Fruit fly (Drosophila melanogaster) whole organism: ENCODE results near the gene Bcs1.

Experiments
- CG8478 ChIP-seq: fragments of >200 bp; optimal IDR thresholded peaks from 2 replicates; lab custom pipeline; 2018; ENCODE audit warnings: inconsistent platforms
- Dll ChIP-seq: fragments of >200 bp; optimal IDR thresholded peaks from 2 replicates; lab custom pipeline; 2017
- EcR ChIP-seq, 2 experiments: fragments of >200 bp; optimal IDR thresholded peaks; 2 replicates each; lab custom pipeline; 2017; ENCODE audit warnings: missing biosample characterization in 2 of 2, missing genetic modification characterization in 2 of 2, missing genetic modification reagents in 2 of 2
- pan ChIP-seq: fragments of >200 bp; optimal IDR thresholded peaks from 2 replicates; lab custom pipeline; 2017
- psq ChIP-seq: fragments of >200 bp; optimal IDR thresholded peaks from 2 replicates; lab custom pipeline; 2017
- usp ChIP-seq: fragments of >200 bp; optimal IDR thresholded peaks from 2 replicates; lab custom pipeline; 2017; ENCODE audit warnings: missing biosample characterization, missing genetic modification characterization, mixed read lengths

The Bcs1 gene

dm6 chr2L:10210631-10211557 is 11.6 kb upstream of the Bcs1 start, which contains the start of the genes CG5727 and ath:
TSS of gene CG5727 (minus strand) at chr2L:10210681.
TSS of gene ath (plus strand) at chr2L:10211143.
- TF ChIP-seq EcR (GFP tag; optimal IDR thresholded peaks at IDR 0.05; lab: Kevin White, UChicago): no peak
- TF ChIP-seq usp (GFP tag; lab: Kevin White, UChicago): no peak
- TF ChIP-seq CG8478: no peak
- no peak for TF ChIP-seq pan (lab: Kevin White, UChicago)
- no peak for TF ChIP-seq psq (lab: Kevin White, UChicago)
- TF ChIP-seq Dll: no peak

dm6 chr2L:10220010-10220409 is 2.4 kb upstream of the Bcs1 start:
- TF ChIP-seq Dll (no peak), usp (GFP tag; lab: Kevin White, UChicago) (no peak), CG8478 (no peak), pan (lab: Kevin White, UChicago) (no peak)

- no peak for TF ChIP-seq pan (lab: Kevin White, UChicago)
- TF ChIP-seq Dll: no peak
- no peak for TF ChIP-seq EcR (GFP tag; optimal IDR thresholded peaks at IDR 0.05; lab: Kevin White, UChicago)
These were observed 1.7 kb upstream of the Bcs1 start, which contains the start of the genes Npc1a and Prosalpha6 for dm6 chr2L:10220501-10221386. TSS of gene Npc1a (minus strand) at chr2L:10221216. TSS of gene Prosalpha6 (plus strand) at chr2L:10221351.

- TF ChIP-seq CG8478 (no peak), Dll (no peak)
These were observed 1.1 kb upstream of the Bcs1 start for dm6 chr2L:10221387-10221705.

dm6 chr2L:10226213-10226723 is 3.8 kb downstream of the Bcs1 start:
- TF ChIP-seq pan (lab: Kevin White, UChicago): no peak
- TF ChIP-seq CG8478: no peak
- no peak for TF ChIP-seq psq (lab: Kevin White, UChicago)
- TF ChIP-seq EcR (GFP tag; optimal IDR thresholded peaks at IDR 0.05; lab: Kevin White, UChicago): no peak
- TF ChIP-seq usp (GFP tag; lab: Kevin White, UChicago): no peak
- no peak for TF ChIP-seq Dll

dm6 chr2L:10226724-10227407 is 4.4 kb downstream of the Bcs1 start, which contains the start of gene CG5708:
TSS of gene CG5708 (minus strand) at chr2L:10226808.
- no peak for TF ChIP-seq Dll
- no peak for TF ChIP-seq usp (GFP tag; lab: Kevin White, UChicago)
- TF ChIP-seq CG8478: no peak
- TF ChIP-seq pan (lab: Kevin White, UChicago): no peak
- TF ChIP-seq psq (lab: Kevin White, UChicago): no peak
- no peak for TF ChIP-seq EcR (GFP tag; optimal IDR thresholded peaks at IDR 0.05; lab: Kevin White, UChicago)

dm6 chr2L:10230455-10230854 is 8.0 kb downstream of the Bcs1 start:
- TF ChIP-seq CG8478: no peak
- no peak for TF ChIP-seq pan (lab: Kevin White, UChicago)
- TF ChIP-seq EcR (GFP tag; optimal IDR thresholded peaks at IDR 0.05; lab: Kevin White, UChicago): no peak
- TF ChIP-seq Dll: no peak
- TF ChIP-seq psq (lab: Kevin White, UChicago): no peak
- no peak for TF ChIP-seq usp (GFP tag; lab: Kevin White, UChicago)

- TF ChIP-seq CG8478: no peak
- no peak for TF ChIP-seq pan (lab: Kevin White, UChicago)
- no peak for TF ChIP-seq psq (lab: Kevin White, UChicago)
- no peak for TF ChIP-seq Dll
- TF ChIP-seq EcR (GFP tag; optimal IDR thresholded peaks at IDR 0.05; lab: Kevin White, UChicago): no peak
- no peak for TF ChIP-seq usp (GFP tag; lab: Kevin White, UChicago)
These were observed 8.6 kb downstream of the Bcs1 start for dm6 chr2L:10231092-10231494.

dm6 chr2L:10231510-10231909 is 9.1 kb downstream of the Bcs1 start, which contains the start of gene ova:
TSS of gene ova (minus strand) at chr2L:10231692.
- no peak for TF ChIP-seq EcR (GFP tag; optimal IDR thresholded peaks at IDR 0.05; lab: Kevin White, UChicago)
- no peak for TF ChIP-seq Dll
- no peak for TF ChIP-seq CG8478
- TF ChIP-seq usp (GFP tag; lab: Kevin White, UChicago): no peak
- TF ChIP-seq pan (lab: Kevin White, UChicago): no peak
- no peak for TF ChIP-seq psq (lab: Kevin White, UChicago)

dm6 chr2L:10232152-10232816 is 9.8 kb downstream of the Bcs1 start, which contains the start of gene eEF1delta:
TSS of gene eEF1delta (plus strand) at chr2L:10232507.
- TF ChIP-seq CG8478: no peak
- no peak for TF ChIP-seq Dll
- TF ChIP-seq usp (GFP tag; lab: Kevin White, UChicago): no peak
- TF ChIP-seq psq (lab: Kevin White, UChicago): no peak

- TF ChIP-seq Dll (no peak), EcR (GFP tag; optimal IDR thresholded peaks at IDR 0.05; lab: Kevin White, UChicago) (no peak), pan (lab: Kevin White, UChicago) (no peak), CG8478 (no peak), psq (lab: Kevin White, UChicago) (no peak), usp (GFP tag; lab: Kevin White, UChicago) (no peak)
These were observed 10.4 kb downstream of the Bcs1 start for dm6 chr2L:10232827-10233226.
